Worm (Caenorhabditis elegans) whole organism, young adult: ENCODE results near the gene tost-1.
A peak's percentile ranks its signal among the peaks of the same experiment; 100 is the strongest.

Source experiments
- B0019.2 ChIP-seq: fragments of 200-800 bp; sonication (Bioruptor generic); conservative IDR thresholded peaks from 2 replicates; pipeline ENCODE4 v1.3.6; 2022; ENCODE audit warnings: missing genetic modification reagents, missing genetic modification characterization, missing compliant biosample characterization
- B0261.1 ChIP-seq: sonication (generic microtip); optimal IDR thresholded peaks from 2 replicates; lab custom pipeline; 2016; ENCODE audit warnings: mild to moderate bottlenecking, missing genetic modification characterization, moderate library complexity, missing compliant biosample characterization
- B0336.3 ChIP-seq: fragments of 200-800 bp; sonication (Bioruptor generic); IDR thresholded peaks from 2 replicates; pipeline ENCODE4 v1.3.6; 2022; ENCODE audit warnings: missing genetic modification characterization, missing compliant biosample characterization
- D2030.7 ChIP-seq: fragments of 200-800 bp; sonication (Bioruptor generic); IDR thresholded peaks from 2 replicates; pipeline ENCODE4 v1.3.6; 2022; ENCODE audit warnings: missing genetic modification reagents, missing genetic modification characterization, missing compliant biosample characterization
- F37B4.10 ChIP-seq: fragments of 200-800 bp; sonication (Bioruptor generic); IDR thresholded peaks from 2 replicates; pipeline ENCODE4 v1.3.6; 2022; ENCODE audit warnings: missing genetic modification characterization, missing compliant biosample characterization
- F39B2.1 ChIP-seq: fragments of 200-800 bp; sonication (Bioruptor generic); IDR thresholded peaks from 2 replicates; pipeline ENCODE4 v1.3.6; 2022; ENCODE audit warnings: missing genetic modification reagents, missing genetic modification characterization, missing compliant biosample characterization
- F49E8.2 ChIP-seq: sonication (generic microtip); optimal IDR thresholded peaks from 3 replicates; lab custom pipeline; 2017; ENCODE audit warnings: missing genetic modification characterization, mild to moderate bottlenecking, missing compliant biosample characterization, antibody characterized with exemption, moderate library complexity; ENCODE audit not compliant: insufficient read depth
- K11D2.4 ChIP-seq: fragments of 200-800 bp; sonication (Bioruptor generic); IDR thresholded peaks from 2 replicates; pipeline ENCODE4 v1.3.6; 2022; ENCODE audit warnings: missing genetic modification reagents, missing genetic modification characterization, missing compliant biosample characterization
- T07F8.4 ChIP-seq: sonication (generic microtip); optimal IDR thresholded peaks from 2 replicates; lab custom pipeline; 2016; ENCODE audit warnings: mild to moderate bottlenecking, missing genetic modification characterization, moderate library complexity, missing compliant biosample characterization
- Y53F4B.3 ChIP-seq: fragments of 200-800 bp; sonication (Bioruptor generic); IDR thresholded peaks from 2 replicates; pipeline ENCODE4 v1.3.6; 2022; ENCODE audit warnings: missing genetic modification reagents, missing genetic modification characterization, missing compliant biosample characterization
- Y53G8AR.9 ChIP-seq: fragments of 200-800 bp; sonication (Bioruptor generic); conservative IDR thresholded peaks from 2 replicates; pipeline ENCODE4 v1.3.6; 2022; ENCODE audit warnings: missing genetic modification reagents, missing genetic modification characterization, missing compliant biosample characterization
- Y95B8A.8 ChIP-seq: fragments of 200-800 bp; sonication (Bioruptor generic); IDR thresholded peaks from 2 replicates; pipeline ENCODE4 v1.3.6; 2022; ENCODE audit warnings: missing genetic modification reagents, missing genetic modification characterization, missing compliant biosample characterization
- akir-1 ChIP-seq: fragments of 200-800 bp; sonication (Bioruptor generic); optimal IDR thresholded peaks from 2 replicates; lab custom pipeline; 2018; ENCODE audit warnings: mild to moderate bottlenecking, missing genetic modification characterization, moderate library complexity, missing compliant biosample characterization
- aptf-3 ChIP-seq: fragments of 200-800 bp; sonication (Bioruptor generic); IDR thresholded peaks from 2 replicates; pipeline ENCODE4 v1.3.6; 2022; ENCODE audit warnings: missing genetic modification characterization, missing compliant biosample characterization
- attf-3 ChIP-seq: fragments of 200-800 bp; sonication (Bioruptor generic); conservative IDR thresholded peaks from 2 replicates; pipeline ENCODE4 v1.3.6; 2022; ENCODE audit warnings: missing genetic modification reagents, missing genetic modification characterization, missing compliant biosample characterization
- bed-2 ChIP-seq: fragments of 200-800 bp; sonication (Bioruptor generic); IDR thresholded peaks from 2 replicates; pipeline ENCODE4 v1.3.6; 2022; ENCODE audit warnings: missing genetic modification reagents, missing genetic modification characterization, missing compliant biosample characterization
- die-1 ChIP-seq: sonication (generic microtip); optimal IDR thresholded peaks from 2 replicates; lab custom pipeline; 2016; ENCODE audit warnings: missing genotype, mild to moderate bottlenecking, missing genetic modification characterization, missing compliant biosample characterization
- dpff-1 ChIP-seq: sonication (generic microtip); optimal IDR thresholded peaks from 2 replicates; lab custom pipeline; 2017; ENCODE audit warnings: mild to moderate bottlenecking, missing genetic modification characterization, missing compliant biosample characterization
- dpl-1 ChIP-seq: fragments of 150-350 bp; optimal IDR thresholded peaks from 2 replicates; lab custom pipeline; 2014; ENCODE audit warnings: missing biosample characterization, missing genetic modification reagents, missing genetic modification characterization
- egl-18 ChIP-seq: fragments of 200-800 bp; sonication (Bioruptor generic); IDR thresholded peaks from 2 replicates; pipeline ENCODE4 v1.3.6; 2022; ENCODE audit warnings: missing genetic modification reagents, missing genetic modification characterization, missing compliant biosample characterization
- ekl-4 ChIP-seq: fragments of 200-800 bp; sonication (Bioruptor generic); IDR thresholded peaks from 2 replicates; pipeline ENCODE4 v1.3.6; 2022; ENCODE audit warnings: missing genetic modification reagents, missing genetic modification characterization, missing compliant biosample characterization
- ets-4 ChIP-seq: fragments of 200-800 bp; sonication (Bioruptor generic); optimal IDR thresholded peaks from 2 replicates; lab custom pipeline; 2018; ENCODE audit warnings: mild to moderate bottlenecking, missing genetic modification characterization, missing compliant biosample characterization
- hlh-26 ChIP-seq: fragments of 200-800 bp; sonication (Bioruptor generic); conservative IDR thresholded peaks from 2 replicates; pipeline ENCODE4 v1.3.6; 2022; ENCODE audit warnings: missing genetic modification reagents, missing genetic modification characterization, missing compliant biosample characterization
- let-526 ChIP-seq: fragments of 200-800 bp; sonication (Bioruptor generic); IDR thresholded peaks from 2 replicates; pipeline ENCODE4 v1.3.6; 2022; ENCODE audit warnings: missing genetic modification reagents, missing genetic modification characterization, missing compliant biosample characterization
- lin-35 ChIP-seq, 3 experiments: fragments of 150-350 bp in 2 of 3; sonication (generic microtip) in 1 of 3; optimal IDR thresholded peaks; 2 replicates each; lab custom pipeline; 2014 to 2018; ENCODE audit warnings: missing biosample characterization in 3 of 3, missing genetic modification characterization in 3 of 3, missing genetic modification reagents in 3 of 3
- madf-6 ChIP-seq: fragments of 200-800 bp; sonication (Bioruptor generic); IDR thresholded peaks from 2 replicates; pipeline ENCODE4 v1.3.6; 2022; ENCODE audit warnings: missing genetic modification reagents, missing genetic modification characterization, missing compliant biosample characterization
- nfya-2 ChIP-seq: fragments of 200-800 bp; sonication (Bioruptor generic); IDR thresholded peaks from 2 replicates; pipeline ENCODE4 v1.3.6; 2022; ENCODE audit warnings: missing genetic modification reagents, missing genetic modification characterization, missing compliant biosample characterization
- nhr-27 ChIP-seq: fragments of 200-800 bp; sonication (Bioruptor generic); optimal IDR thresholded peaks from 2 replicates; lab custom pipeline; 2018; ENCODE audit warnings: mild to moderate bottlenecking, missing genetic modification characterization, moderate library complexity, missing compliant biosample characterization
- nhr-80 ChIP-seq: sonication (generic microtip); optimal IDR thresholded peaks from 2 replicates; lab custom pipeline; 2016; ENCODE audit warnings: missing genetic modification characterization, missing compliant biosample characterization
- rpc-1 ChIP-seq, 2 experiments: fragments of 150-350 bp in 1 of 2; sonication (generic microtip) in 1 of 2; optimal IDR thresholded peaks; 2 replicates each; lab custom pipeline; 2014 to 2018; ENCODE audit warnings: missing biosample characterization in 1 of 2, missing genetic modification characterization in 1 of 2, missing genetic modification reagents in 1 of 2, missing genotype in 1 of 2
- snpc-4 ChIP-seq, 5 experiments: fragments of 150-350 bp in 1 of 5; sonication (generic microtip) in 4 of 5; optimal IDR thresholded peaks; 2 replicates each; lab custom pipeline; 2014 to 2018; ENCODE audit warnings: missing genetic modification characterization in 5 of 5, missing biosample characterization in 3 of 5, antibody characterized with exemption in 2 of 5, mild to moderate bottlenecking in 2 of 5, missing compliant biosample characterization in 2 of 5, missing genotype in 2 of 5, moderate library complexity in 2 of 5, missing genetic modification reagents in 1 of 5
- somi-1 ChIP-seq: fragments of 200-800 bp; sonication (Bioruptor generic); optimal IDR thresholded peaks from 2 replicates; lab custom pipeline; 2018; ENCODE audit warnings: mild to moderate bottlenecking, missing genetic modification characterization, missing compliant biosample characterization
- unc-62 ChIP-seq: fragments of 150-350 bp; optimal IDR thresholded peaks from 2 replicates; lab custom pipeline; 2014; ENCODE audit warnings: missing biosample characterization, missing genetic modification reagents, missing genetic modification characterization
- xnd-1 ChIP-seq: sonication (generic microtip); optimal IDR thresholded peaks from 2 replicates; lab custom pipeline; 2016; ENCODE audit warnings: missing genotype, missing genetic modification reagents, missing genetic modification characterization, missing compliant biosample characterization
- ztf-22 ChIP-seq: fragments of 200-800 bp; sonication (Bioruptor generic); optimal IDR thresholded peaks from 2 replicates; lab custom pipeline; 2018; ENCODE audit warnings: mild to moderate bottlenecking, missing genetic modification characterization, moderate library complexity, missing compliant biosample characterization
- ztf-28 ChIP-seq: fragments of 200-800 bp; sonication (Bioruptor generic); IDR thresholded peaks from 2 replicates; pipeline ENCODE4 v1.3.6; 2022; ENCODE audit warnings: missing genetic modification reagents, missing genetic modification characterization, missing compliant biosample characterization
- ztf-3 ChIP-seq: fragments of 200-800 bp; sonication (Bioruptor generic); optimal IDR thresholded peaks from 2 replicates; lab custom pipeline; 2018; ENCODE audit warnings: mild to moderate bottlenecking, missing genetic modification characterization, missing compliant biosample characterization
- ztf-6 ChIP-seq: fragments of 200-800 bp; sonication (Bioruptor generic); IDR thresholded peaks from 2 replicates; pipeline ENCODE4 v1.3.6; 2022; ENCODE audit warnings: missing genetic modification reagents, missing genetic modification characterization, missing compliant biosample characterization

The tost-1 gene

ce11 chrIII:4881955-4882354 is 3.8 kb upstream of the tost-1 start:
- TF ChIP-seq nhr-80 (tag; lab: Kevin White, UChicago) (peak; percentile 32), Y53F4B.3 (no peak)
- TF ChIP-seq, all 124 proteins: peak for 1

DNA sequence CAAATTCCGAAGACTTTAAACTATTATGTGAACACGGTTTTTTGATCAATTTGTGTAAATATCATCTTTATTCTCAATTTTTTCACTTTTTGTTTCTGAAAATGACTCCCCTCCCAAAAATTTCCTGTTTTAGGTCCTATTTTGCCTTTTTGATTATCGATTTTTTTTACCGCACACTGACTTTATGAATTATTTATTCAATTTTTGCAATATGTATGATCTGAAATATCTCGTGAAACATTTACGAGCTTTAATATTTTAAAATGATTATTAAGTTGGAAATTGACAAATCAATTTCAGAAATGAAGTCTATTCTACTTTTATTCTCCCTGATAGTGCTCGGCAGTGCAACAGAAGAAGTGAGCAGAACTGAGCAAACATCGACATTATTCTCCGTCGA is 1.3 kb upstream of the tost-1 start, which contains the start of gene C35D10.1:
Gene C35D10.1, plus strand, starts transcription at position 301 of the 400 bp plus-strand sequence.
- TF ChIP-seq madf-6 (GFP tag; lab: Robert Waterston, UW) (peak; percentile 42; the same call in 1 of the 2 replicates), F49E8.2 (tag; lab: Kevin White, UChicago) (peak; percentile 36), ztf-22 (GFP tag; lab: Kevin White, UChicago) (no peak), ekl-4 (GFP tag; lab: Robert Waterston, UW) (0 out of 2 replicates have a peak, but pooled peaks have one; percentile 20), hlh-26 (GFP tag; lab: Robert Waterston, UW) (no peak), xnd-1 (tag; lab: Kevin White, UChicago) (peak; percentile 11), B0336.3 (GFP tag; lab: Robert Waterston, UW) (0 out of 2 replicates have a peak, but pooled peaks have one; percentile 26), Y53G8AR.9 (GFP tag; lab: Robert Waterston, UW) (0 out of 2 replicates have a peak, but pooled peaks have one; percentile 37)
- TF ChIP-seq, all 124 proteins: peak for 6

- TF ChIP-seq aptf-3 (GFP tag; lab: Robert Waterston, UW) (no peak), snpc-4 (GFP tag; optimal IDR thresholded peaks at IDR 0.05; lab: Kevin White, UChicago) (no peak), snpc-4 (tag; optimal IDR thresholded peaks at IDR 0.05; lab: Kevin White, UChicago) (no peak), lin-35 (GFP tag; optimal IDR thresholded peaks at IDR 0.05; lab: Kevin White, UChicago) (peak in 1 of 3 experiments; percentile 61), dpl-1 (GFP tag; lab: Kevin White, UChicago) (no peak), B0261.1 (tag; lab: Kevin White, UChicago) (no peak)
Observed at ce11 chrIII:4875663-4876062, 2.4 kb downstream of the tost-1 start.

DNA sequence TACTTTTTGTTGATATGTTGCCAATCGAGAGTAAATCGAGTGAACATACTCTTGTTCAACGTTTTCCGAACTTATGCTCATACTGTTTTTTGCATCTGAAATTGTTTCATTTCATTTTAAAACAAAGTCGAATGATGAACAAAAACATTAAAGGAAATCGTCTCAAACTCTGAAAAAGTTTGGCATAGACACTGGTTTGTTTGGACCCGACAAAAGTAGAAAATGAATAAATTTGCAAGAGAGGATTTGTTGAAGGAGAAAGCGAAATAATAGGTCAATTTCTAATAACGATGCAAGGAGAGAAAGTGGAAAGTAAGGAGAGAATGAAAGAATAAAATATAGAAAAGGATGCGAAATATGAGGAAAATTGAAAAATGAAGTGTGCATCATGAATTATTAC is 3.4 kb downstream of the tost-1 start, which contains the start of gene C35D10.12:
Gene C35D10.12, minus strand, starts transcription at position 101 of the 400 bp plus-strand sequence.
- no peak for TF ChIP-seq die-1 (tag; lab: Kevin White, UChicago)
- no peak for TF ChIP-seq let-526
- TF ChIP-seq unc-62 (GFP tag; lab: Kevin White, UChicago) = no peak
- TF ChIP-seq dpff-1 (tag; lab: Kevin White, UChicago) = no peak
- no peak for TF ChIP-seq rpc-1 (optimal IDR thresholded peaks at IDR 0.05; lab: Kevin White, UChicago)
- TF ChIP-seq rpc-1 (tag; optimal IDR thresholded peaks at IDR 0.05; lab: Kevin White, UChicago) = no peak
- TF ChIP-seq B0019.2 (GFP tag; lab: Robert Waterston, UW) = no peak
- no peak for TF ChIP-seq ztf-6 (GFP tag; lab: Robert Waterston, UW)
- no peak for TF ChIP-seq ztf-3 (GFP tag; lab: Kevin White, UChicago)
- no peak for TF ChIP-seq ztf-28 (GFP tag; lab: Robert Waterston, UW)
- no peak for TF ChIP-seq attf-3 (GFP tag; lab: Robert Waterston, UW)
- TF ChIP-seq, all 124 proteins: peak for 0

ce11 chrIII:4873395-4873794 is 4.7 kb downstream of the tost-1 start:
- no peak for TF ChIP-seq T07F8.4
- TF ChIP-seq D2030.7 (GFP tag; lab: Robert Waterston, UW) = no peak
- no peak for TF ChIP-seq ets-4 (GFP tag; lab: Kevin White, UChicago)
- no peak for TF ChIP-seq K11D2.4
- TF ChIP-seq let-526 = no peak
- no peak for TF ChIP-seq nhr-27 (tag; lab: Kevin White, UChicago)
- no peak for TF ChIP-seq F39B2.1 (GFP tag; lab: Robert Waterston, UW)
- TF ChIP-seq egl-18 = no peak
- TF ChIP-seq akir-1 (GFP tag; lab: Kevin White, UChicago) = no peak
- TF ChIP-seq nfya-2 (GFP tag; lab: Robert Waterston, UW) = no peak
- no peak for TF ChIP-seq bed-2 (GFP tag; lab: Robert Waterston, UW)
- no peak for TF ChIP-seq Y95B8A.8 (GFP tag; lab: Robert Waterston, UW)
- TF ChIP-seq F37B4.10 = no peak
- TF ChIP-seq somi-1 (GFP tag; lab: Kevin White, UChicago) = no peak
